Worm (Caenorhabditis elegans) whole organism, mixed stage, embryonic: ENCODE data around the gene T05A7.13.

Experiments used
- M03D4.4 ChIP-seq: sonication (generic microtip); optimal IDR thresholded peaks from 2 replicates; lab custom pipeline; 2017; ENCODE audit warnings: mild to moderate bottlenecking, missing genetic modification characterization, missing compliant biosample characterization
- ceh-39 ChIP-seq: fragments of 150-350 bp; optimal IDR thresholded peaks from 2 replicates; lab custom pipeline; 2014; ENCODE audit warnings: missing biosample characterization, missing genetic modification characterization
- ceh-43 ChIP-seq: fragments of 200-800 bp; sonication (Bioruptor generic); optimal IDR thresholded peaks from 2 replicates; lab custom pipeline; 2018; ENCODE audit warnings: mild to moderate bottlenecking, missing genetic modification characterization, moderate library complexity, missing compliant biosample characterization
- ces-1 ChIP-seq: fragments of 150-350 bp; optimal IDR thresholded peaks from 2 replicates; lab custom pipeline; 2014; ENCODE audit warnings: missing biosample characterization, missing genetic modification reagents, missing genetic modification characterization
- cnd-1 ChIP-seq: fragments of 200-800 bp; sonication (Bioruptor generic); optimal IDR thresholded peaks from 2 replicates; lab custom pipeline; 2018; ENCODE audit warnings: mild to moderate bottlenecking, missing genetic modification characterization, missing compliant biosample characterization
- drap-1 ChIP-seq: fragments of 200-800 bp; sonication (Bioruptor generic); optimal IDR thresholded peaks from 3 replicates; lab custom pipeline; 2018; ENCODE audit warnings: mild to moderate bottlenecking, missing genetic modification characterization, missing compliant biosample characterization
- elt-1 ChIP-seq: sonication (generic microtip); optimal IDR thresholded peaks from 2 replicates; lab custom pipeline; 2017; ENCODE audit warnings: missing genetic modification characterization, mild to moderate bottlenecking, missing compliant biosample characterization, antibody characterized with exemption, moderate library complexity, borderline replicate concordance; ENCODE audit not compliant: insufficient read depth
- elt-3 ChIP-seq: fragments of 150-350 bp; optimal IDR thresholded peaks from 2 replicates; lab custom pipeline; 2014; ENCODE audit warnings: missing biosample characterization, missing genetic modification characterization
- flh-1 ChIP-seq: fragments of 200-800 bp; sonication (Bioruptor generic); optimal IDR thresholded peaks from 2 replicates; lab custom pipeline; 2018; ENCODE audit warnings: mild to moderate bottlenecking, missing genetic modification characterization, moderate library complexity, missing compliant biosample characterization
- ham-2 ChIP-seq: fragments of 200-800 bp; sonication (Bioruptor generic); optimal IDR thresholded peaks from 2 replicates; lab custom pipeline; 2018; ENCODE audit warnings: mild to moderate bottlenecking, missing genetic modification characterization, missing compliant biosample characterization
- hlh-1 ChIP-seq: fragments of 150-350 bp; optimal IDR thresholded peaks from 2 replicates; lab custom pipeline; 2014; ENCODE audit warnings: missing biosample characterization, missing genetic modification reagents, missing genetic modification characterization
- lin-13 ChIP-seq: fragments of 150-350 bp; optimal IDR thresholded peaks from 2 replicates; lab custom pipeline; 2014; ENCODE audit warnings: missing biosample characterization, missing genetic modification characterization
- lsy-2 ChIP-seq: fragments of 150-350 bp; optimal IDR thresholded peaks from 2 replicates; lab custom pipeline; 2014; ENCODE audit warnings: missing biosample characterization, missing genetic modification characterization
- mab-5 ChIP-seq: fragments of 150-350 bp; optimal IDR thresholded peaks from 2 replicates; lab custom pipeline; 2014; ENCODE audit warnings: missing biosample characterization, missing genetic modification characterization
- mep-1 ChIP-seq: fragments of 150-350 bp; optimal IDR thresholded peaks from 2 replicates; lab custom pipeline; 2017; ENCODE audit warnings: missing biosample characterization, missing genetic modification reagents, missing genetic modification characterization, inconsistent platforms
- mls-2 ChIP-seq: sonication (generic microtip); optimal IDR thresholded peaks from 2 replicates; lab custom pipeline; 2016; ENCODE audit warnings: mild to moderate bottlenecking, missing genetic modification characterization, moderate library complexity, missing compliant biosample characterization
- nhr-12 ChIP-seq: fragments of 150-350 bp; optimal IDR thresholded peaks from 2 replicates; lab custom pipeline; 2014; ENCODE audit warnings: missing biosample characterization, missing genetic modification characterization
- nhr-2 ChIP-seq: fragments of 150-350 bp; optimal IDR thresholded peaks from 2 replicates; lab custom pipeline; 2014; ENCODE audit warnings: missing biosample characterization, missing genetic modification characterization
- nhr-237 ChIP-seq: fragments of 150-350 bp; optimal IDR thresholded peaks from 2 replicates; lab custom pipeline; 2014; ENCODE audit warnings: missing biosample characterization, missing genetic modification characterization
- nhr-76 ChIP-seq: sonication (generic microtip); optimal IDR thresholded peaks from 2 replicates; lab custom pipeline; 2017; ENCODE audit warnings: missing biosample characterization, missing genetic modification characterization
- pha-4 ChIP-seq: fragments of 150-350 bp; optimal IDR thresholded peaks from 2 replicates; lab custom pipeline; 2018; ENCODE audit warnings: missing biosample characterization, missing genetic modification reagents, missing genetic modification characterization
- sem-2 ChIP-seq: fragments of 200-800 bp; sonication (Bioruptor generic); optimal IDR thresholded peaks from 2 replicates; lab custom pipeline; 2018; ENCODE audit warnings: mild to moderate bottlenecking, missing genetic modification characterization, missing compliant biosample characterization
- snpc-4 ChIP-seq: fragments of 150-350 bp; optimal IDR thresholded peaks from 2 replicates; lab custom pipeline; 2014; ENCODE audit warnings: missing biosample characterization, missing genetic modification characterization
- sptf-1 ChIP-seq: sonication (generic microtip); optimal IDR thresholded peaks from 2 replicates; lab custom pipeline; 2017; ENCODE audit warnings: mild to moderate bottlenecking, missing genetic modification characterization, moderate library complexity, missing compliant biosample characterization
- tbx-8 ChIP-seq: fragments of 200-800 bp; sonication (Bioruptor generic); optimal IDR thresholded peaks from 2 replicates; lab custom pipeline; 2018; ENCODE audit warnings: mild to moderate bottlenecking, missing genetic modification characterization, moderate library complexity, missing compliant biosample characterization
- unc-120 ChIP-seq: sonication (generic microtip); optimal IDR thresholded peaks from 2 replicates; lab custom pipeline; 2017; ENCODE audit warnings: missing genetic modification characterization, missing compliant biosample characterization; ENCODE audit not compliant: poor library complexity, severe bottlenecking
- unc-62 ChIP-seq: fragments of 150-350 bp; optimal IDR thresholded peaks from 2 replicates; lab custom pipeline; 2014; ENCODE audit warnings: missing biosample characterization, missing genetic modification reagents, missing genetic modification characterization
- zip-8 ChIP-seq: fragments of 150-350 bp; optimal IDR thresholded peaks from 2 replicates; lab custom pipeline; 2014; ENCODE audit warnings: missing biosample characterization, missing genetic modification characterization
- ztf-11 ChIP-seq: fragments of 150-350 bp; optimal IDR thresholded peaks from 2 replicates; lab custom pipeline; 2014; ENCODE audit warnings: missing biosample characterization, missing genetic modification characterization

Gene T05A7.13

ce11 chrII:4661278-4661677, at the start of gene T05A7.13:
TSS of gene T05A7.13 (minus strand) at chrII:4661378.
- no peak for TF ChIP-seq ces-1 (GFP tag; lab: Kevin White, UChicago)
- peak; percentile 46 for TF ChIP-seq hlh-1 (tag; lab: Kevin White, UChicago)

DNA sequence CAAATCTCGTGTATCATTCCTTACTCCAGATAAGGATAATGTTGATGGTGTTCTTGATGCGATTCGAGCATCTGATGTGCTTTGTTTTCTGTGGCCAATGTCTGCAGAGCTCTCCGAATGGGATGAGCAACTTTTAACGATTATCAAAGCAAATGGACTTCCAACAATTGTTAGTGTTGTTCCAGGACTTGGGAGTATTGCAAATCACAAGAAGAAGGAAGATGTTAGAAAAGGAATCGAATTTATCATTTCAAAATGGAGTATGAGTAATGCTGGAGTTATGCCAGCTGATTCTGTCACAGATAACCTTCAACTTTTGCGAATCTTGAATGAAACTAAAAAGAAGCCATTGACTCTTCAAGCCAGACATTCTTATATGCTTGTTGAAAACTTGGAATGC, 49.6 kb upstream of the T05A7.13 start:
- TF ChIP-seq lin-13 (tag; lab: Kevin White, UChicago): no peak
- TF ChIP-seq ceh-39: no peak

DNA sequence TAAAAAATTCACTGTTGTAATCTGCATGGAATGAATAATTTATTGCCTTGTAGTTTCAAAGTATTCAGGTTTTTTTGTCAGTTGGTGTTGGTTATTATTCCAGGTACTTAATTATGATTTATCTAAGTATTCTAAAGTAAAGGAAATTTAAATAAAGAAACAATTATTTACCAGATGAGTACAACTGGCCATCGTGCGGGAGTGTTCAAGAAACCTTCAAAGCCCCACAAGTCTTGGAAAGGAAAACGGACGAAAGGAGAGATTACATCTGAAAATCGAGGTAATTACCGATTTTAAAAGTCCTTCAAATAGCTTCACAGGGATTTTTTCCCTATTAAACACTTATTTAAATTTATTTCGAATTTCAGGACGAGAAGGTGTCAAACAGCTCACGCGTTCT, 48.9 kb upstream of the T05A7.13 start, which contains the start of gene tag-151:
Gene tag-151 (plus strand): TSS at position 158 of the 400 bp plus-strand sequence.
- TF ChIP-seq nhr-76: no peak
- TF ChIP-seq mab-5 (tag; lab: Kevin White, UChicago): no peak
- TF ChIP-seq sem-2 (GFP tag; lab: Kevin White, UChicago): no peak
- TF ChIP-seq nhr-237 (tag; lab: Kevin White, UChicago): no peak
- TF ChIP-seq unc-120 (tag; lab: Kevin White, UChicago): no peak
- no peak for TF ChIP-seq unc-62 (GFP tag; lab: Kevin White, UChicago)
- no peak for TF ChIP-seq hlh-1 (tag; lab: Kevin White, UChicago)
- TF ChIP-seq drap-1 (GFP tag; lab: Kevin White, UChicago): no peak
- no peak for TF ChIP-seq elt-3 (tag; lab: Kevin White, UChicago)
- TF ChIP-seq ztf-11: no peak
- TF ChIP-seq lin-13 (tag; lab: Kevin White, UChicago): no peak
- TF ChIP-seq nhr-12: no peak
- no peak for TF ChIP-seq snpc-4 (tag; lab: Kevin White, UChicago)
- TF ChIP-seq nhr-2 (tag; lab: Kevin White, UChicago): no peak
- TF ChIP-seq cnd-1 (tag; lab: Kevin White, UChicago): no peak
- TF ChIP-seq flh-1 (GFP tag; lab: Kevin White, UChicago): no peak
- no peak for TF ChIP-seq zip-8 (tag; lab: Kevin White, UChicago)

DNA sequence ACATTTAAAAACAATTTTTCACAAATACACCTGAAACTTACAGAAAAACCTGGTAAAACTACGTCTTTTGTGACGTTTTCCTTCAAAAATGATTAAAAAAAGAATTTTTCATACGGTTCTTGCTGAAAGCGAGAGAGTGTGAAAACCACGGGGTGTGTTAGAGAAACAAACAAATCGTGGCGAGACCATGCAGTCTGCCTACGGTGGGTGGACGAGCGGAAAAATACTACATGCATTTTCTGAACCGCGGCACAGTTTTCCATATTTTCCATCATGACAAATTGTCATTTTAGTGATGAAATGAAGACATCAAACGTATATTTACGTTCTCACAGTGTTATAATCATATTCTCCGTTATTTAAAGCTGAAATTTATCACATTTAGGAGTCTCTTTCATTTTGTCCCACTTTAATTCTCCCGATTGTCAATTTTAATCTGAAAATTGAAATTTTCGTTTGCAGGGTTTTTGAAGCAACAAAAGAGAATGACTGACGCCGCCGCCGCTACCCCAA, 45.2 kb upstream of the T05A7.13 start, which contains the start of the genes F10G7.9 and tsn-1:
Gene F10G7.9 (minus strand): TSS at position 127 of the 513 bp plus-strand sequence.
Gene tsn-1 (plus strand): TSS at position 463 of the 513 bp plus-strand sequence.
- peak; percentile 95 for TF ChIP-seq lsy-2
- TF ChIP-seq elt-3 (tag; lab: Kevin White, UChicago): no peak
- peak; percentile 57 for TF ChIP-seq pha-4 (tag; lab: Kevin White, UChicago)
- peak; percentile 20 for TF ChIP-seq lin-13 (tag; lab: Kevin White, UChicago)
- peak; percentile 8 for TF ChIP-seq mep-1 (tag; lab: Kevin White, UChicago)

ce11 chrII:4703011-4703410, 41.8 kb upstream of the T05A7.13 start:
- TF ChIP-seq lin-13 (tag; lab: Kevin White, UChicago) (no peak), unc-120 (tag; lab: Kevin White, UChicago) (no peak), nhr-237 (tag; lab: Kevin White, UChicago) (no peak), tbx-8 (GFP tag; lab: Kevin White, UChicago) (no peak), elt-1 (no peak), M03D4.4 (tag; lab: Kevin White, UChicago) (no peak)

DNA sequence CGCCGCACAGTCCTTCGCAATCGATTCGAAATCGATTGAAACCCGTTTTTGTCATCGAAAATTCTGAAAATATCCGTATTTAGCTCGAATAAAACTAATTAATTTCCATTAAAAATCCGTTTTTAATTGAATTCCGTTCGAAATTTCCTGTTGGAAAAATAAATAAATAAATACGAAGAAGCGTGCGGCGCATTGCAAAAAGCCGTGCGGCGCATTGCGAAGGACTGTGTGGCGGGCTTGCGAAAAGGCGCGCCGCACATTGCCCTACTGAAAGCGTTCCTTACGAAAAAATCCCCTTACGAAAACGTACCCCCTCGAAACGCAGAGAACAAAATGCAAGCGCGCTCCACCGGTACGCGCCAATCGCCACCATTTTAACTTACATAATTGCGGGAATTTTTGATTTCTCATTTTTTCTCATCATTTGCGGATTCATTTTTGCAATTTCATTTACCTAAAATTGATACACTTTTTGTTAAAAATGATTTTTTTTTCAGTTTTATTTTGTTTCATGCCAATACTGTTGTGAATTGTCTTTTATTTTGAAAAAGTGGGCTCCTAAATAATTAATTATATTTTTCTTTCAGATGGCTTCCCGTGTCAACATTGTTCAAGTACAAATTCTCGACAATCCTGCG, 40.4 kb upstream of the T05A7.13 start, which contains the start of gene unc-85:
Gene unc-85 (plus strand): TSS at position 588 of the 638 bp plus-strand sequence.
- TF ChIP-seq drap-1 (GFP tag; lab: Kevin White, UChicago) (peak; percentile 68), ceh-43 (GFP tag; lab: Kevin White, UChicago) (peak; percentile 66), M03D4.4 (tag; lab: Kevin White, UChicago) (peak; percentile 57), mep-1 (tag; lab: Kevin White, UChicago) (peak; percentile 70), elt-1 (peak; percentile 6), unc-120 (tag; lab: Kevin White, UChicago) (peak; percentile 68), mls-2 (tag; lab: Kevin White, UChicago) (peak; percentile 77), ces-1 (GFP tag; lab: Kevin White, UChicago) (peak; percentile 48), ham-2 (GFP tag; lab: Kevin White, UChicago) (peak; percentile 48), cnd-1 (tag; lab: Kevin White, UChicago) (peak; percentile 48), lsy-2 (peak; percentile 67), ztf-11 (peak; percentile 29), sptf-1 (peak; percentile 87), lin-13 (tag; lab: Kevin White, UChicago) (peak; percentile 12), nhr-237 (tag; lab: Kevin White, UChicago) (peak; percentile 60), hlh-1 (tag; lab: Kevin White, UChicago) (peak; percentile 6)
